Fruit fly (Drosophila melanogaster): ENCODE measurements around the gene EMC4.

EMC4 gene

dm6 chr3L:22871845-22872361 lies 3.9 kb upstream of the EMC4 start, which contains the start of the genes CG11109 and Arf1 (continued):
- no peak for TF ChIP-seq MTF-1 (GFP tag; optimal IDR thresholded peaks at IDR 0.05; ENCODE audit: borderline replicate concordance)
- TF ChIP-seq kni (GFP tag; optimal IDR thresholded peaks at IDR 0.05): no peak
- no peak for TF ChIP-seq Camta (GFP tag; optimal IDR thresholded peaks at IDR 0.05)
- no peak for TF ChIP-seq CG10147 (GFP tag; optimal IDR thresholded peaks at IDR 0.05)
- no peak for TF ChIP-seq oc (tag; optimal IDR thresholded peaks at IDR 0.05)
- no peak for TF ChIP-seq gem (tag; optimal IDR thresholded peaks at IDR 0.05)
- TF ChIP-seq Doc2 (GFP tag; IDR thresholded peaks at IDR 0.05): no peak
- peak; percentile 0 for TF ChIP-seq CG12219 (GFP tag; optimal IDR thresholded peaks at IDR 0.05)
- no peak for TF ChIP-seq CG9609 (GFP tag; optimal IDR thresholded peaks at IDR 0.05)
- TF ChIP-seq CG33557 (GFP tag; optimal IDR thresholded peaks at IDR 0.05): no peak
- TF ChIP-seq Doc3 (GFP tag; IDR thresholded peaks at IDR 0.05; ENCODE audit: partially characterized antibody): peak; percentile 33
- TF ChIP-seq tap (tag; optimal IDR thresholded peaks at IDR 0.05): peak; percentile 7
- 0 out of 3 replicates have a peak, but pooled peaks have one; percentile 22 for TF ChIP-seq CG34422 (GFP tag; IDR thresholded peaks at IDR 0.05)
- peak; percentile 44 for TF ChIP-seq her (GFP tag; optimal IDR thresholded peaks at IDR 0.05)
- TF ChIP-seq CG13287 (GFP tag; IDR thresholded peaks at IDR 0.05; ENCODE audit: partially characterized antibody): peak; percentile 55
- peak; percentile 36 for TF ChIP-seq CrebB (tag; optimal IDR thresholded peaks at IDR 0.05)
- no peak for TF ChIP-seq D19B (GFP tag; optimal IDR thresholded peaks at IDR 0.05)
- TF ChIP-seq CG18599 (GFP tag; optimal IDR thresholded peaks at IDR 0.05): no peak
- TF ChIP-seq danr (GFP tag; IDR thresholded peaks at IDR 0.05): no peak
- TF ChIP-seq CTCF (GFP tag; optimal IDR thresholded peaks at IDR 0.05): no peak
- no peak for TF ChIP-seq Lim3 (GFP tag; IDR thresholded peaks at IDR 0.05)
- no peak for TF ChIP-seq prd (optimal IDR thresholded peaks at IDR 0.05)
- no peak for TF ChIP-seq prd (GFP tag; IDR thresholded peaks at IDR 0.05)
- TF ChIP-seq pho (GFP tag; optimal IDR thresholded peaks at IDR 0.05): no peak
- peak; percentile 82 for TF ChIP-seq Opbp (GFP tag; IDR thresholded peaks at IDR 0.05; ENCODE audit: partially characterized antibody)
- TF ChIP-seq Optix (GFP tag; IDR thresholded peaks at IDR 0.05): no peak
- TF ChIP-seq Hmx (GFP tag; optimal IDR thresholded peaks at IDR 0.05): no peak
- TF ChIP-seq fru (optimal IDR thresholded peaks at IDR 0.05): no peak
- TF ChIP-seq inv (GFP tag; IDR thresholded peaks at IDR 0.05; ENCODE audit: partially characterized antibody): peak; percentile 44; the same call in 1 of the 2 replicates
- TF ChIP-seq CG9727 (GFP tag; optimal IDR thresholded peaks at IDR 0.05): no peak
- TF ChIP-seq klu (GFP tag; IDR thresholded peaks at IDR 0.05): no peak
- TF ChIP-seq lilli (GFP tag; optimal IDR thresholded peaks at IDR 0.05): no peak
- TF ChIP-seq Asciz (GFP tag; optimal IDR thresholded peaks at IDR 0.05): no peak
- no peak for TF ChIP-seq trh (GFP tag; optimal IDR thresholded peaks at IDR 0.05)
- no peak for TF ChIP-seq CG4820 (GFP tag; optimal IDR thresholded peaks at IDR 0.05)
- no peak for TF ChIP-seq HLH3B (GFP tag; IDR thresholded peaks at IDR 0.05)
- TF ChIP-seq scrt (GFP tag; optimal IDR thresholded peaks at IDR 0.05): no peak
- no peak for TF ChIP-seq dpn (GFP tag; optimal IDR thresholded peaks at IDR 0.05)
- no peak for TF ChIP-seq Aef1 (GFP tag; IDR thresholded peaks at IDR 0.05)
- peak; percentile 15 for TF ChIP-seq CG15479 (GFP tag; optimal IDR thresholded peaks at IDR 0.05)
- 0 out of 2 replicates have a peak, but pooled peaks have one; percentile 10 for TF ChIP-seq vvl (GFP tag; IDR thresholded peaks at IDR 0.05)
- TF ChIP-seq CG3838 (GFP tag; optimal IDR thresholded peaks at IDR 0.05): no peak
- TF ChIP-seq CG7271 (tag; optimal IDR thresholded peaks at IDR 0.05): no peak
- peak; percentile 30 for TF ChIP-seq CG8924 (tag; optimal IDR thresholded peaks at IDR 0.05)
- TF ChIP-seq salm (tag; optimal IDR thresholded peaks at IDR 0.05): no peak
- peak; percentile 59; the same call in 2 of the 3 replicates for TF ChIP-seq HLH4C (GFP tag; IDR thresholded peaks at IDR 0.05; ENCODE audit: partially characterized antibody)
- no peak for TF ChIP-seq CHES-1-like (GFP tag; optimal IDR thresholded peaks at IDR 0.05)
- TF ChIP-seq usp (GFP tag; optimal IDR thresholded peaks at IDR 0.05): no peak
- peak; percentile 44 for TF ChIP-seq Myb (GFP tag; optimal IDR thresholded peaks at IDR 0.05)
- TF ChIP-seq CG5180 (GFP tag; optimal IDR thresholded peaks at IDR 0.05): no peak
- TF ChIP-seq tin (GFP tag; optimal IDR thresholded peaks at IDR 0.05): no peak
- TF ChIP-seq Atf-2 (GFP tag; optimal IDR thresholded peaks at IDR 0.05): no peak
